Worm (Caenorhabditis elegans): ENCODE data around the gene gst-37.

gst-37 gene

ce11 chrV:1928473-1928872 lies 7.1 kb downstream of the gst-37 start:
- no peak for TF ChIP-seq ztf-23 (GFP tag; IDR thresholded peaks at IDR 0.05)
- no peak for TF ChIP-seq ref-1 (GFP tag; conservative IDR thresholded peaks at IDR 0.05)
- TF ChIP-seq tab-1 (GFP tag; IDR thresholded peaks at IDR 0.05), result no peak
- no peak for TF ChIP-seq T22C8.4 (GFP tag; IDR thresholded peaks at IDR 0.05)
- no peak for TF ChIP-seq med-1 (GFP tag; optimal IDR thresholded peaks at IDR 0.05; ENCODE audit: insufficient read depth)
- no peak for TF ChIP-seq cog-1 (tag; optimal IDR thresholded peaks at IDR 0.05)
- no peak for TF ChIP-seq flt-1 (GFP tag; IDR thresholded peaks at IDR 0.05)
- no peak for TF ChIP-seq ztf-29 (GFP tag; IDR thresholded peaks at IDR 0.05)
- TF ChIP-seq klf-2 (GFP tag; conservative IDR thresholded peaks at IDR 0.05), result no peak

- TF ChIP-seq klf-2 (GFP tag; conservative IDR thresholded peaks at IDR 0.05), result no peak
- no peak for TF ChIP-seq med-1 (GFP tag; optimal IDR thresholded peaks at IDR 0.05; ENCODE audit: insufficient read depth)
- no peak for TF ChIP-seq tab-1 (GFP tag; IDR thresholded peaks at IDR 0.05)
Observed at ce11 chrV:1935494-1935893, 14.1 kb downstream of the gst-37 start.

ce11 chrV:1937963-1938362 lies 16.5 kb downstream of the gst-37 start, which contains the start of gene glb-25:
glb-25 (plus strand) TSS chrV:1938263.
- TF ChIP-seq flt-1 (GFP tag; IDR thresholded peaks at IDR 0.05) (no peak), T22C8.4 (GFP tag; IDR thresholded peaks at IDR 0.05) (no peak), ztf-23 (GFP tag; IDR thresholded peaks at IDR 0.05) (no peak), ztf-29 (GFP tag; IDR thresholded peaks at IDR 0.05) (no peak), ref-1 (GFP tag; conservative IDR thresholded peaks at IDR 0.05) (no peak)

- TF ChIP-seq ztf-29 (GFP tag; IDR thresholded peaks at IDR 0.05), result no peak
Observed at ce11 chrV:1940472-1941221, 19.2 kb downstream of the gst-37 start.

- TF ChIP-seq flt-1 (GFP tag; IDR thresholded peaks at IDR 0.05), result no peak
- no peak for TF ChIP-seq klf-2 (GFP tag; conservative IDR thresholded peaks at IDR 0.05)
- no peak for TF ChIP-seq ztf-29 (GFP tag; IDR thresholded peaks at IDR 0.05)
Observed at ce11 chrV:1943465-1943864, 22.0 kb downstream of the gst-37 start.

ce11 chrV:1945875-1946274 lies 24.5 kb downstream of the gst-37 start:
- no peak for TF ChIP-seq T22C8.4 (GFP tag; IDR thresholded peaks at IDR 0.05)
- no peak for TF ChIP-seq tab-1 (GFP tag; IDR thresholded peaks at IDR 0.05)
- TF ChIP-seq ref-1 (GFP tag; conservative IDR thresholded peaks at IDR 0.05), result no peak
- TF ChIP-seq med-1 (GFP tag; optimal IDR thresholded peaks at IDR 0.05; ENCODE audit: insufficient read depth), result no peak
- no peak for TF ChIP-seq cog-1 (tag; optimal IDR thresholded peaks at IDR 0.05)
- TF ChIP-seq klf-2 (GFP tag; conservative IDR thresholded peaks at IDR 0.05), result no peak
- no peak for TF ChIP-seq ztf-23 (GFP tag; IDR thresholded peaks at IDR 0.05)
- TF ChIP-seq flt-1 (GFP tag; IDR thresholded peaks at IDR 0.05), result no peak
- TF ChIP-seq ztf-29 (GFP tag; IDR thresholded peaks at IDR 0.05), result no peak

ce11 chrV:1955246-1955645 lies 33.8 kb downstream of the gst-37 start:
- TF ChIP-seq T22C8.4 (GFP tag; IDR thresholded peaks at IDR 0.05) (no peak), ref-1 (GFP tag; conservative IDR thresholded peaks at IDR 0.05) (no peak), med-1 (GFP tag; optimal IDR thresholded peaks at IDR 0.05; ENCODE audit: insufficient read depth) (no peak), ztf-29 (GFP tag; IDR thresholded peaks at IDR 0.05) (no peak), flt-1 (GFP tag; IDR thresholded peaks at IDR 0.05) (no peak), cog-1 (tag; optimal IDR thresholded peaks at IDR 0.05) (no peak), klf-2 (GFP tag; conservative IDR thresholded peaks at IDR 0.05) (no peak)

ce11 chrV:1957110-1957509 lies 35.7 kb downstream of the gst-37 start, which contains the start of gene fipr-25:
fipr-25 (plus strand) TSS chrV:1957410.
- TF ChIP-seq cog-1 (tag; optimal IDR thresholded peaks at IDR 0.05) (no peak), klf-2 (GFP tag; conservative IDR thresholded peaks at IDR 0.05) (no peak), tab-1 (GFP tag; IDR thresholded peaks at IDR 0.05) (no peak), med-1 (GFP tag; optimal IDR thresholded peaks at IDR 0.05; ENCODE audit: insufficient read depth) (no peak), ref-1 (GFP tag; conservative IDR thresholded peaks at IDR 0.05) (no peak), T22C8.4 (GFP tag; IDR thresholded peaks at IDR 0.05) (no peak)

ce11 chrV:1961453-1961852 lies 40.0 kb downstream of the gst-37 start, which contains the start of gene Y40B10B.1:
Y40B10B.1 (minus strand) TSS chrV:1961553.
- TF ChIP-seq ref-1 (GFP tag; conservative IDR thresholded peaks at IDR 0.05) (no peak), flt-1 (GFP tag; IDR thresholded peaks at IDR 0.05) (no peak), ztf-23 (GFP tag; IDR thresholded peaks at IDR 0.05) (no peak), tab-1 (GFP tag; IDR thresholded peaks at IDR 0.05) (no peak), med-1 (GFP tag; optimal IDR thresholded peaks at IDR 0.05; ENCODE audit: insufficient read depth) (no peak), T22C8.4 (GFP tag; IDR thresholded peaks at IDR 0.05) (no peak), ztf-29 (GFP tag; IDR thresholded peaks at IDR 0.05) (no peak)

- TF ChIP-seq klf-2 (GFP tag; conservative IDR thresholded peaks at IDR 0.05) (no peak), tab-1 (GFP tag; IDR thresholded peaks at IDR 0.05) (no peak), med-1 (GFP tag; optimal IDR thresholded peaks at IDR 0.05; ENCODE audit: insufficient read depth) (no peak), ztf-29 (GFP tag; IDR thresholded peaks at IDR 0.05) (no peak), ztf-23 (GFP tag; IDR thresholded peaks at IDR 0.05) (no peak), ref-1 (GFP tag; conservative IDR thresholded peaks at IDR 0.05) (no peak), T22C8.4 (GFP tag; IDR thresholded peaks at IDR 0.05) (no peak)
Observed at ce11 chrV:1964806-1965205, 43.4 kb downstream of the gst-37 start, which contains the start of gene srj-15. srj-15 (minus strand) TSS chrV:1964906.

- no peak for TF ChIP-seq ztf-29 (GFP tag; IDR thresholded peaks at IDR 0.05)
- no peak for TF ChIP-seq flt-1 (GFP tag; IDR thresholded peaks at IDR 0.05)
- TF ChIP-seq T22C8.4 (GFP tag; IDR thresholded peaks at IDR 0.05), result no peak
- no peak for TF ChIP-seq ref-1 (GFP tag; conservative IDR thresholded peaks at IDR 0.05)
- no peak for TF ChIP-seq cog-1 (tag; optimal IDR thresholded peaks at IDR 0.05)
- TF ChIP-seq klf-2 (GFP tag; conservative IDR thresholded peaks at IDR 0.05), result no peak
- no peak for TF ChIP-seq med-1 (GFP tag; optimal IDR thresholded peaks at IDR 0.05; ENCODE audit: insufficient read depth)
- TF ChIP-seq ztf-23 (GFP tag; IDR thresholded peaks at IDR 0.05), result no peak
- no peak for TF ChIP-seq tab-1 (GFP tag; IDR thresholded peaks at IDR 0.05)
Observed at ce11 chrV:1966962-1967361, 45.5 kb downstream of the gst-37 start.
